ENCODE assay signal across 1 worm cellular context in genomic region chrII:4698266-4698771, ce11.
TF ChIP-seq lines count a peak whose summit lies in the region.

TSS of gene rpn-5 (minus strand) at chrII:4698427.
TSS of gene scc-1 (plus strand) at chrII:4698721.

TF ChIP-seq in whole organism, L1 larva, 84 proteins besides CTCF, POLR2A, EP300 and RAD21 (continued from another document):
- TF ChIP-seq swsn-7 (tag; optimal IDR thresholded peaks at IDR 0.05; lab: Kevin White, UChicago) (peak; percentile 66), F16B12.6 (tag; optimal IDR thresholded peaks at IDR 0.05; lab: Kevin White, UChicago) (peak; percentile 44), egl-13 (tag; optimal IDR thresholded peaks at IDR 0.05; lab: Kevin White, UChicago) (no peak), mdl-1 (tag; optimal IDR thresholded peaks at IDR 0.05; lab: Kevin White, UChicago) (peak in 1 of 2 experiments; percentile 49), xbp-1 (tag; optimal IDR thresholded peaks at IDR 0.05; lab: Kevin White, UChicago) (peak; percentile 66), aha-1 (tag; optimal IDR thresholded peaks at IDR 0.05; lab: Kevin White, UChicago) (no peak), lin-15B (tag; optimal IDR thresholded peaks at IDR 0.05; lab: Kevin White, UChicago) (peak; percentile 66), nhr-11 (tag; optimal IDR thresholded peaks at IDR 0.05; lab: Kevin White, UChicago) (peak; percentile 50), hlh-17 (GFP tag; optimal IDR thresholded peaks at IDR 0.05; lab: Kevin White, UChicago; ENCODE audit: borderline replicate concordance) (no peak), nhr-90 (tag; optimal IDR thresholded peaks at IDR 0.05; lab: Kevin White, UChicago; ENCODE audit: poor library complexity) (peak; percentile 58), unc-30 (tag; optimal IDR thresholded peaks at IDR 0.05; lab: Kevin White, UChicago) (no peak), nhr-237 (tag; optimal IDR thresholded peaks at IDR 0.05; lab: Kevin White, UChicago) (no peak), grh-1 (GFP tag; IDR thresholded peaks at IDR 0.05; lab: Robert Waterston, UW) (no peak), nhr-76 (tag; optimal IDR thresholded peaks at IDR 0.05; lab: Kevin White, UChicago) (no peak), snpc-4 (tag; optimal IDR thresholded peaks at IDR 0.05; lab: Kevin White, UChicago) (peak; percentile 24), skn-1 (tag; optimal IDR thresholded peaks at IDR 0.05; lab: Kevin White, UChicago) (peak; percentile 100), ceh-8 (GFP tag; optimal IDR thresholded peaks at IDR 0.05; lab: Kevin White, UChicago) (peak; percentile 45), ets-5 (GFP tag; IDR thresholded peaks at IDR 0.05; lab: Robert Waterston, UW) (no peak), jun-1 (tag; optimal IDR thresholded peaks at IDR 0.05; lab: Kevin White, UChicago) (peak; percentile 10), nhr-84 (tag; optimal IDR thresholded peaks at IDR 0.05; lab: Kevin White, UChicago) (no peak), efl-3 (GFP tag; optimal IDR thresholded peaks at IDR 0.05; lab: Kevin White, UChicago) (no peak), elt-3 (tag; optimal IDR thresholded peaks at IDR 0.05; lab: Kevin White, UChicago) (peak in 2 of 6 experiments; percentile 57 to 64), nhr-19 (GFP tag; conservative IDR thresholded peaks at IDR 0.05; lab: Robert Waterston, UW) (peak; percentile 70), snu-23 (GFP tag; optimal IDR thresholded peaks at IDR 0.05; lab: Kevin White, UChicago) (peak; percentile 77)
